Worm (Caenorhabditis elegans) whole organism, L1 larva: ENCODE data around the gene nhr-157.
A peak's percentile ranks its signal among the peaks of the same experiment; 100 is the strongest.

Source experiments
- C04F5.9 ChIP-seq: sonication (generic microtip); optimal IDR thresholded peaks from 2 replicates; lab custom pipeline; 2016; ENCODE audit warnings: missing genetic modification characterization, missing compliant biosample characterization
- C16A3.4 ChIP-seq: fragments of 150-350 bp; optimal IDR thresholded peaks from 2 replicates; lab custom pipeline; 2014; ENCODE audit warnings: missing biosample characterization, missing genetic modification characterization
- C34B4.2 ChIP-seq: sonication (generic microtip); optimal IDR thresholded peaks from 2 replicates; lab custom pipeline; 2017; ENCODE audit warnings: mild to moderate bottlenecking, missing genetic modification characterization, missing compliant biosample characterization
- alr-1 ChIP-seq: fragments of 200-800 bp; sonication (Bioruptor generic); optimal IDR thresholded peaks from 2 replicates; lab custom pipeline; 2018; ENCODE audit warnings: borderline replicate concordance, mild to moderate bottlenecking, missing genetic modification characterization, missing compliant biosample characterization
- ama-1 ChIP-seq: fragments of 150-350 bp; optimal IDR thresholded peaks from 2 replicates; lab custom pipeline; 2014
- ceh-8 ChIP-seq: fragments of 200-800 bp; sonication (Bioruptor generic); optimal IDR thresholded peaks from 2 replicates; lab custom pipeline; 2018; ENCODE audit warnings: mild to moderate bottlenecking, missing genetic modification characterization, moderate library complexity, missing compliant biosample characterization
- ceh-82 ChIP-seq, 3 experiments: fragments of 150-350 bp in 1 of 3; sonication (generic microtip) in 2 of 3; optimal IDR thresholded peaks; 2 replicates each; lab custom pipeline; 2014 to 2017; ENCODE audit warnings: missing biosample characterization in 3 of 3, missing genetic modification characterization in 3 of 3
- ceh-90 ChIP-seq: sonication (generic microtip); optimal IDR thresholded peaks from 2 replicates; lab custom pipeline; 2016; ENCODE audit warnings: missing genetic modification characterization, missing compliant biosample characterization
- ces-1 ChIP-seq: fragments of 150-350 bp; optimal IDR thresholded peaks from 2 replicates; lab custom pipeline; 2014; ENCODE audit warnings: missing biosample characterization, missing genetic modification reagents, missing genetic modification characterization
- dpl-1 ChIP-seq, 3 experiments: fragments of 150-350 bp in 2 of 3; sonication (generic microtip) in 1 of 3; optimal IDR thresholded peaks; 2 replicates each; lab custom pipeline; 2014 to 2017; ENCODE audit warnings: missing biosample characterization in 3 of 3, missing genetic modification characterization in 3 of 3, missing genetic modification reagents in 3 of 3
- egl-13 ChIP-seq: sonication (generic microtip); optimal IDR thresholded peaks from 2 replicates; lab custom pipeline; 2016; ENCODE audit warnings: missing genotype, missing genetic modification reagents, missing genetic modification characterization, missing compliant biosample characterization
- elt-2 ChIP-seq: sonication (generic microtip); optimal IDR thresholded peaks from 2 replicates; lab custom pipeline; 2016; ENCODE audit warnings: missing genetic modification characterization, mild to moderate bottlenecking, inconsistent platforms, missing compliant biosample characterization, missing genetic modification reagents
- ets-5 ChIP-seq: fragments of 200-800 bp; sonication (Bioruptor generic); IDR thresholded peaks from 2 replicates; pipeline ENCODE4 v1.3.6; 2022; ENCODE audit warnings: missing genetic modification characterization, missing compliant biosample characterization
- fkh-10 ChIP-seq: sonication (generic microtip); optimal IDR thresholded peaks from 2 replicates; lab custom pipeline; 2017; ENCODE audit warnings: missing biosample characterization, missing genetic modification reagents, missing genetic modification characterization
- fkh-4 ChIP-seq: sonication (generic microtip); optimal IDR thresholded peaks from 2 replicates; lab custom pipeline; 2016; ENCODE audit warnings: missing compliant biosample characterization, missing genetic modification characterization, borderline replicate concordance
- fkh-8 ChIP-seq: sonication (generic microtip); optimal IDR thresholded peaks from 2 replicates; lab custom pipeline; 2016; ENCODE audit warnings: mild to moderate bottlenecking, missing genetic modification characterization, missing compliant biosample characterization
- fos-1 ChIP-seq: fragments of 150-350 bp; optimal IDR thresholded peaks from 2 replicates; lab custom pipeline; 2014; ENCODE audit warnings: missing biosample characterization, missing genetic modification characterization
- irx-1 ChIP-seq: sonication (generic microtip); optimal IDR thresholded peaks from 2 replicates; lab custom pipeline; 2016; ENCODE audit warnings: missing genetic modification characterization, missing compliant biosample characterization
- lin-15B ChIP-seq: fragments of 150-350 bp; sonication (generic microtip); optimal IDR thresholded peaks from 3 replicates; lab custom pipeline; 2014; ENCODE audit warnings: missing biosample characterization, missing genetic modification characterization
- lin-39 ChIP-seq: fragments of 150-350 bp; optimal IDR thresholded peaks from 2 replicates; lab custom pipeline; 2014; ENCODE audit warnings: missing biosample characterization, missing genetic modification reagents, missing genetic modification characterization
- mdl-1 ChIP-seq, 2 experiments: fragments of 150-350 bp; optimal IDR thresholded peaks; 2 replicates each; lab custom pipeline; 2014 to 2017; ENCODE audit warnings: missing biosample characterization in 2 of 2, missing genetic modification characterization in 2 of 2, inconsistent platforms in 1 of 2
- mef-2 ChIP-seq: fragments of 150-350 bp; optimal IDR thresholded peaks from 2 replicates; lab custom pipeline; 2014; ENCODE audit warnings: missing biosample characterization, missing genetic modification characterization
- nhr-71 ChIP-seq: sonication (generic microtip); optimal IDR thresholded peaks from 2 replicates; lab custom pipeline; 2016; ENCODE audit warnings: mild to moderate bottlenecking, missing genetic modification characterization, moderate library complexity, missing compliant biosample characterization
- nhr-76 ChIP-seq: sonication (generic microtip); optimal IDR thresholded peaks from 2 replicates; lab custom pipeline; 2017; ENCODE audit warnings: missing biosample characterization, missing genetic modification characterization
- nhr-77 ChIP-seq: fragments of 150-350 bp; optimal IDR thresholded peaks from 2 replicates; lab custom pipeline; 2014; ENCODE audit warnings: missing biosample characterization, missing genetic modification characterization
- nhr-84 ChIP-seq: sonication (generic microtip); optimal IDR thresholded peaks from 2 replicates; lab custom pipeline; 2017; ENCODE audit warnings: missing biosample characterization, missing genetic modification characterization
- pag-3 ChIP-seq: sonication (generic microtip); optimal IDR thresholded peaks from 2 replicates; lab custom pipeline; 2017; ENCODE audit warnings: missing genetic modification characterization, mild to moderate bottlenecking, missing compliant biosample characterization, antibody characterized with exemption, borderline replicate concordance; ENCODE audit not compliant: insufficient read depth
- pax-3 ChIP-seq: fragments of 200-800 bp; sonication (Bioruptor generic); optimal IDR thresholded peaks from 2 replicates; lab custom pipeline; 2018; ENCODE audit warnings: mild to moderate bottlenecking, missing genetic modification characterization, moderate library complexity, missing compliant biosample characterization
- snpc-4 ChIP-seq: fragments of 150-350 bp; optimal IDR thresholded peaks from 2 replicates; lab custom pipeline; 2014; ENCODE audit warnings: missing biosample characterization, missing genetic modification characterization
- snu-23 ChIP-seq: sonication (generic microtip); optimal IDR thresholded peaks from 2 replicates; lab custom pipeline; 2016; ENCODE audit warnings: missing genetic modification characterization, missing compliant biosample characterization
- sox-4 ChIP-seq: sonication (generic microtip); optimal IDR thresholded peaks from 2 replicates; lab custom pipeline; 2016; ENCODE audit warnings: missing genetic modification characterization, missing compliant biosample characterization
- sup-37 ChIP-seq: fragments of 200-800 bp; sonication (Bioruptor generic); optimal IDR thresholded peaks from 2 replicates; lab custom pipeline; 2018; ENCODE audit warnings: mild to moderate bottlenecking, missing genetic modification characterization, missing compliant biosample characterization
- swsn-7 ChIP-seq: sonication (generic microtip); optimal IDR thresholded peaks from 2 replicates; lab custom pipeline; 2016; ENCODE audit warnings: missing genetic modification characterization, missing compliant biosample characterization
- tlp-1 ChIP-seq: fragments of 150-350 bp; optimal IDR thresholded peaks from 2 replicates; lab custom pipeline; 2014; ENCODE audit warnings: missing biosample characterization, missing genetic modification characterization
- vab-15 ChIP-seq: sonication (generic microtip); optimal IDR thresholded peaks from 2 replicates; lab custom pipeline; 2017; ENCODE audit warnings: missing genotype, mild to moderate bottlenecking, missing genetic modification characterization, missing compliant biosample characterization
- xbp-1 ChIP-seq: sonication (generic microtip); optimal IDR thresholded peaks from 2 replicates; lab custom pipeline; 2016; ENCODE audit warnings: missing genetic modification characterization, missing compliant biosample characterization
- ztf-11 ChIP-seq, 2 experiments: sonication (generic microtip); optimal IDR thresholded peaks; 2 replicates each; lab custom pipeline; 2016 to 2017; ENCODE audit warnings: missing genetic modification characterization in 2 of 2, missing biosample characterization in 1 of 2, missing compliant biosample characterization in 1 of 2
- ztf-4 ChIP-seq: fragments of 150-350 bp; optimal IDR thresholded peaks from 2 replicates; lab custom pipeline; 2014; ENCODE audit warnings: missing biosample characterization, missing genetic modification characterization

The nhr-157 gene

DNA sequence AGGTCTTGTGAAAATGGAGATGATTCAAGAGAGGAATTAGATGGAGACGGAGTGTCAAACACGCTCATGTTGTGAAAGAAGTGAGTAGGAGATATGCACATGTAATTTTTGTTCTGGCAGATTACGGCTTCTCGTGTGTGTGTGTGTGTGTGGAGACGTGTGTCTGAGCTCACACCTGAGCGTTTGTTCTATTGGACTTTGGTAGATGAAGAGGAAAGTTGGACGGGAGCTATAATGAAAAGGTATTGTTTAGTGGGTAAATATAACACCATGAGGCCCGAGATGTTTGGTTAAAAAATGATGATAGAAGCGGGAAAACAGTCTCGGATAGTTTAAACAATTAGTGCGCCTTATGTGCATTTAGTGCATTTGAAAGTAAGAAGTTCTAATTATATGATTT is at the start of gene nhr-157:
TSS of gene nhr-157 (minus strand) at position 101 of the 400 bp plus-strand sequence.
- TF ChIP-seq snu-23 (GFP tag; lab: Kevin White, UChicago) (no peak), fkh-10 (no peak), elt-2 (tag; lab: Kevin White, UChicago) (no peak), mdl-1 (tag; optimal IDR thresholded peaks at IDR 0.05; lab: Kevin White, UChicago) (no peak), fos-1 (no peak), nhr-76 (tag; lab: Kevin White, UChicago) (no peak), C34B4.2 (tag; lab: Kevin White, UChicago) (no peak), fkh-8 (tag; lab: Kevin White, UChicago) (peak; percentile 47)

DNA sequence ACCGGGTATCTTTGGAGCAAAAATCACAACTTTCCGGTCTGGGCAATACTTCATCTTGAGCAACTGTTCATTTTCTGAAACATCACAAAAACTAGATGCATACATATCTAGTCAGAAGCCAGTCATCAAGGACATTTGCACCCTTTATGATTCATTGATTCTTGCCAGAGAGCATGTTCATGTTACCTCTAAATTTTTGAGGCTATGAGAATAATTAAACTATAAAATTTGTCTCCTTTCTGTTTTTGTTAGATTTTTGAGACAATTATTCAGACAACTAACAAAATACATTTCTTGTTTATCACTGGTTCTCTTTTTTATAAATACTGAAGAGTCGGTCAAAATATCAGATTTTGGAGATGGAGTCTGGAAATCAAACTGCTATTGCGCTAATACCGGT is 47.7 kb upstream of the nhr-157 start, which contains the start of gene srx-67:
TSS of gene srx-67 (plus strand) at position 301 of the 400 bp plus-strand sequence.
- TF ChIP-seq nhr-84: no peak
- no peak for TF ChIP-seq fkh-8 (tag; lab: Kevin White, UChicago)
- TF ChIP-seq ets-5 (GFP tag; lab: Robert Waterston, UW): no peak
- no peak for TF ChIP-seq fkh-10
- TF ChIP-seq fkh-4 (tag; lab: Kevin White, UChicago): no peak
- no peak for TF ChIP-seq ceh-8 (GFP tag; lab: Kevin White, UChicago)
- TF ChIP-seq ama-1 (lab: Kevin White, UChicago): no peak
- no peak for TF ChIP-seq mef-2
- TF ChIP-seq lin-39 (tag; lab: Kevin White, UChicago): no peak
- no peak for TF ChIP-seq egl-13

DNA sequence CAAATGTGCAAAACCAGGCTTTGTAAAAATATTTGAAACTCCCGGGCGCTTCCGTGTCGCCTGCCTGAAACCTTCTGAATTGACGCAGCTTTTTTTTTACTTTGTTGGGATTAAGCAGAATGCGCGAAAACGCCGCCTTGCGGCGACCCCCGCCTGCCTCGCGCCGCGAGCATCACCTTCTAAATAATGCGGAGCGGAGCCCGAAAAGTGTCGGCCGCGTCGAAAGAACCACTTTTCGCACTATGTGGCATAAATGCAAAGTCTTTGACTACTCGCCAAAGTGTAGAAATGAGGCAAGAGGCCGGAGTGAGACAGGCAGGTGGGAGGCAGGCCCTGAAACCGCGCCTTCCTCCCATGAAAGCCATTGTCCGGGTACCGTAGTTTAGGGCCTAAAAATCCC is 44.3 kb upstream of the nhr-157 start:
- no peak for TF ChIP-seq alr-1 (tag; lab: Kevin White, UChicago)
- no peak for TF ChIP-seq tlp-1
- TF ChIP-seq C04F5.9 (tag; lab: Kevin White, UChicago): no peak
- no peak for TF ChIP-seq dpl-1 (GFP tag; optimal IDR thresholded peaks at IDR 0.05; lab: Kevin White, UChicago)
- no peak for TF ChIP-seq nhr-77 (tag; lab: Kevin White, UChicago)
- TF ChIP-seq lin-15B (tag; lab: Kevin White, UChicago): no peak
- no peak for TF ChIP-seq xbp-1 (tag; lab: Kevin White, UChicago)
- no peak for TF ChIP-seq swsn-7 (tag; lab: Kevin White, UChicago)
- TF ChIP-seq ceh-90: no peak
- no peak for TF ChIP-seq ztf-11 (tag; optimal IDR thresholded peaks at IDR 0.05; lab: Kevin White, UChicago)
- no peak for TF ChIP-seq fos-1
- TF ChIP-seq sup-37: no peak
- no peak for TF ChIP-seq ceh-82 (tag; optimal IDR thresholded peaks at IDR 0.05; lab: Kevin White, UChicago)
- TF ChIP-seq sox-4: no peak
- TF ChIP-seq ztf-4 (tag; lab: Kevin White, UChicago): no peak

DNA sequence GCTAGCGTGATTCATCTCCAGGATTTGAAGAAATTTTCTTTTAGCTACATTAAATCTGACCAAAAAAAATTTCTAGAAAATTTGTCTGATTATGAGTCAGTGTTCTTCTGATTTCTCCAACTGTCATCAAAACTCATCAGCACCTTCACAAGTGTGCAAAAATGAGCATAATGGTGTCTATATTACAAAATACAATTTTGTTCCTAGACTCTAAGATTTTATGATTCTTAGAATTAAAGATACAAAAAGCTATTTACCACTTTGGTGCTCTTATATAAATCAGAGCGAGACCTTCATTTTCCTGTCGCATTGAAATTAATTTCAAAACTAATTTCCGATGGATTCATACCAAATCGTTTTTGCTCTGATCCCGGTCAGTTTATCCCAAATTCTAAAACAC is 43.7 kb upstream of the nhr-157 start, which contains the start of gene srx-68:
TSS of gene srx-68 (plus strand) at position 301 of the 400 bp plus-strand sequence.
- no peak for TF ChIP-seq snu-23 (GFP tag; lab: Kevin White, UChicago)
- no peak for TF ChIP-seq irx-1 (tag; lab: Kevin White, UChicago)
- no peak for TF ChIP-seq ces-1 (GFP tag; lab: Kevin White, UChicago)
- no peak for TF ChIP-seq swsn-7 (tag; lab: Kevin White, UChicago)
- no peak for TF ChIP-seq vab-15 (tag; lab: Kevin White, UChicago)
- TF ChIP-seq pax-3: no peak
- no peak for TF ChIP-seq pag-3 (tag; lab: Kevin White, UChicago)
- no peak for TF ChIP-seq nhr-71 (tag; lab: Kevin White, UChicago)
- TF ChIP-seq snpc-4: no peak
- no peak for TF ChIP-seq C16A3.4 (tag; lab: Kevin White, UChicago)
